Worm (Caenorhabditis elegans) whole organism, young adult: ENCODE data around the gene Y58A7A.5.
"Not testable (repeated sequence)": the region's sequence is repeated elsewhere in the genome, so short reads cannot be mapped to it uniquely, and the experiment has no call there.

Experiments
- C06A6.2 ChIP-seq: fragments of 200-800 bp; sonication (Bioruptor generic); conservative IDR thresholded peaks from 2 replicates; pipeline ENCODE4 v1.3.6; 2022; ENCODE audit warnings: missing genetic modification characterization, missing compliant biosample characterization
- C17E4.6 ChIP-seq: fragments of 200-800 bp; sonication (Bioruptor generic); IDR thresholded peaks from 2 replicates; pipeline ENCODE4 v1.3.6; 2022; ENCODE audit warnings: missing genetic modification reagents, missing genetic modification characterization, missing compliant biosample characterization
- D2030.7 ChIP-seq: fragments of 200-800 bp; sonication (Bioruptor generic); IDR thresholded peaks from 2 replicates; pipeline ENCODE4 v1.3.6; 2022; ENCODE audit warnings: missing genetic modification reagents, missing genetic modification characterization, missing compliant biosample characterization
- F22D6.2 ChIP-seq: sonication (generic microtip); optimal IDR thresholded peaks from 2 replicates; lab custom pipeline; 2016; ENCODE audit warnings: mild to moderate bottlenecking, missing genetic modification characterization, missing compliant biosample characterization
- F33H1.4 ChIP-seq: fragments of 200-800 bp; sonication (Bioruptor generic); IDR thresholded peaks from 2 replicates; pipeline ENCODE4 v1.3.6; 2022; ENCODE audit warnings: missing genetic modification reagents, missing genetic modification characterization, missing compliant biosample characterization
- K11D2.4 ChIP-seq: fragments of 200-800 bp; sonication (Bioruptor generic); IDR thresholded peaks from 2 replicates; pipeline ENCODE4 v1.3.6; 2022; ENCODE audit warnings: missing genetic modification reagents, missing genetic modification characterization, missing compliant biosample characterization
- Y53F4B.3 ChIP-seq: fragments of 200-800 bp; sonication (Bioruptor generic); IDR thresholded peaks from 2 replicates; pipeline ENCODE4 v1.3.6; 2022; ENCODE audit warnings: missing genetic modification reagents, missing genetic modification characterization, missing compliant biosample characterization
- Y53G8AR.9 ChIP-seq: fragments of 200-800 bp; sonication (Bioruptor generic); conservative IDR thresholded peaks from 2 replicates; pipeline ENCODE4 v1.3.6; 2022; ENCODE audit warnings: missing genetic modification reagents, missing genetic modification characterization, missing compliant biosample characterization
- Y67H2A.10 ChIP-seq: fragments of 200-800 bp; sonication (Bioruptor generic); conservative IDR thresholded peaks from 2 replicates; pipeline ENCODE4 v1.3.6; 2022; ENCODE audit warnings: missing genetic modification reagents, missing genetic modification characterization, missing compliant biosample characterization
- aptf-2 ChIP-seq: fragments of 200-800 bp; sonication (Bioruptor generic); conservative IDR thresholded peaks from 2 replicates; pipeline ENCODE4 v1.3.6; 2022; ENCODE audit warnings: missing genetic modification reagents, missing genetic modification characterization, missing compliant biosample characterization
- attf-3 ChIP-seq: fragments of 200-800 bp; sonication (Bioruptor generic); conservative IDR thresholded peaks from 2 replicates; pipeline ENCODE4 v1.3.6; 2022; ENCODE audit warnings: missing genetic modification reagents, missing genetic modification characterization, missing compliant biosample characterization
- attf-6 ChIP-seq: fragments of 200-800 bp; sonication (Bioruptor generic); IDR thresholded peaks from 2 replicates; pipeline ENCODE4 v1.3.6; 2022; ENCODE audit warnings: missing genetic modification reagents, missing genetic modification characterization, missing compliant biosample characterization
- bed-2 ChIP-seq: fragments of 200-800 bp; sonication (Bioruptor generic); IDR thresholded peaks from 2 replicates; pipeline ENCODE4 v1.3.6; 2022; ENCODE audit warnings: missing genetic modification reagents, missing genetic modification characterization, missing compliant biosample characterization
- cebp-1 ChIP-seq, 2 experiments: fragments of 200-800 bp in 1 of 2; sonication (Bioruptor generic) in 1 of 2; sonication (generic microtip) in 1 of 2; IDR thresholded peaks in 1 of 2; optimal IDR thresholded peaks in 1 of 2; 2 replicates each; pipeline versions ENCODE4 v1.3.6 to Lab custom; 2017 to 2022; ENCODE audit warnings: missing compliant biosample characterization in 2 of 2, missing genetic modification characterization in 2 of 2, mild to moderate bottlenecking in 1 of 2, missing genetic modification reagents in 1 of 2, moderate library complexity in 1 of 2
- cebp-2 ChIP-seq: fragments of 200-800 bp; sonication (Bioruptor generic); IDR thresholded peaks from 2 replicates; pipeline ENCODE4 v1.3.6; 2022; ENCODE audit warnings: missing genetic modification characterization, missing compliant biosample characterization
- ceh-100 ChIP-seq: fragments of 200-800 bp; sonication (Bioruptor generic); IDR thresholded peaks from 2 replicates; pipeline ENCODE4 v1.3.6; 2022; ENCODE audit warnings: missing genetic modification reagents, missing genetic modification characterization, missing compliant biosample characterization
- ceh-58 ChIP-seq: fragments of 200-800 bp; sonication (Bioruptor generic); IDR thresholded peaks from 2 replicates; pipeline ENCODE4 v1.3.6; 2022; ENCODE audit warnings: missing genetic modification characterization, missing compliant biosample characterization
- ceh-91 ChIP-seq: fragments of 200-800 bp; sonication (Bioruptor generic); IDR thresholded peaks from 2 replicates; pipeline ENCODE4 v1.3.6; 2022; ENCODE audit warnings: missing genetic modification reagents, missing genetic modification characterization, missing compliant biosample characterization
- dox-1 ChIP-seq: fragments of 200-800 bp; sonication (Bioruptor generic); IDR thresholded peaks from 2 replicates; pipeline ENCODE4 v1.3.6; 2022; ENCODE audit warnings: missing genetic modification reagents, missing genetic modification characterization, missing compliant biosample characterization
- egl-18 ChIP-seq: fragments of 200-800 bp; sonication (Bioruptor generic); IDR thresholded peaks from 2 replicates; pipeline ENCODE4 v1.3.6; 2022; ENCODE audit warnings: missing genetic modification reagents, missing genetic modification characterization, missing compliant biosample characterization
- egl-44 ChIP-seq: fragments of 200-800 bp; sonication (Bioruptor generic); IDR thresholded peaks from 2 replicates; pipeline ENCODE4 v1.3.6; 2022; ENCODE audit warnings: missing genetic modification reagents, missing genetic modification characterization, missing compliant biosample characterization
- egrh-3 ChIP-seq: fragments of 200-800 bp; sonication (Bioruptor generic); IDR thresholded peaks from 2 replicates; pipeline ENCODE4 v1.3.6; 2022; ENCODE audit warnings: missing genetic modification reagents, missing genetic modification characterization, missing compliant biosample characterization
- ekl-4 ChIP-seq: fragments of 200-800 bp; sonication (Bioruptor generic); IDR thresholded peaks from 2 replicates; pipeline ENCODE4 v1.3.6; 2022; ENCODE audit warnings: missing genetic modification reagents, missing genetic modification characterization, missing compliant biosample characterization
- hlh-26 ChIP-seq: fragments of 200-800 bp; sonication (Bioruptor generic); conservative IDR thresholded peaks from 2 replicates; pipeline ENCODE4 v1.3.6; 2022; ENCODE audit warnings: missing genetic modification reagents, missing genetic modification characterization, missing compliant biosample characterization
- hmg-1.2 ChIP-seq: fragments of 200-800 bp; sonication (Bioruptor generic); IDR thresholded peaks from 2 replicates; pipeline ENCODE4 v1.3.6; 2022; ENCODE audit warnings: missing genetic modification reagents, missing genetic modification characterization, missing compliant biosample characterization
- hmg-20 ChIP-seq: fragments of 200-800 bp; sonication (Bioruptor generic); IDR thresholded peaks from 2 replicates; pipeline ENCODE4 v1.3.6; 2022; ENCODE audit warnings: missing genetic modification reagents, missing genetic modification characterization, missing compliant biosample characterization
- hsf-1 ChIP-seq: fragments of 200-800 bp; sonication (Bioruptor generic); IDR thresholded peaks from 2 replicates; pipeline ENCODE4 v1.3.6; 2022; ENCODE audit warnings: missing genetic modification reagents, missing genetic modification characterization, missing compliant biosample characterization
- let-526 ChIP-seq: fragments of 200-800 bp; sonication (Bioruptor generic); IDR thresholded peaks from 2 replicates; pipeline ENCODE4 v1.3.6; 2022; ENCODE audit warnings: missing genetic modification reagents, missing genetic modification characterization, missing compliant biosample characterization
- lin-26 ChIP-seq: fragments of 200-800 bp; sonication (Bioruptor generic); IDR thresholded peaks from 2 replicates; pipeline ENCODE4 v1.3.6; 2022; ENCODE audit warnings: missing genetic modification reagents, missing genetic modification characterization, missing compliant biosample characterization
- lir-1 ChIP-seq: fragments of 200-800 bp; sonication (Bioruptor generic); conservative IDR thresholded peaks from 2 replicates; pipeline ENCODE4 v1.3.6; 2022; ENCODE audit warnings: missing genetic modification reagents, missing genetic modification characterization, missing compliant biosample characterization
- lsl-1 ChIP-seq: fragments of 200-800 bp; sonication (Bioruptor generic); optimal IDR thresholded peaks from 2 replicates; lab custom pipeline; 2018; ENCODE audit warnings: mild to moderate bottlenecking, missing genetic modification characterization, moderate library complexity, missing compliant biosample characterization
- madf-6 ChIP-seq: fragments of 200-800 bp; sonication (Bioruptor generic); IDR thresholded peaks from 2 replicates; pipeline ENCODE4 v1.3.6; 2022; ENCODE audit warnings: missing genetic modification reagents, missing genetic modification characterization, missing compliant biosample characterization
- madf-8 ChIP-seq: fragments of 200-800 bp; sonication (Bioruptor generic); conservative IDR thresholded peaks from 2 replicates; pipeline ENCODE4 v1.3.6; 2022; ENCODE audit warnings: missing genetic modification reagents, missing genetic modification characterization, missing compliant biosample characterization
- mcd-1 ChIP-seq: fragments of 200-800 bp; sonication (Bioruptor generic); IDR thresholded peaks from 2 replicates; pipeline ENCODE4 v1.3.6; 2022; ENCODE audit warnings: missing genetic modification reagents, missing genetic modification characterization, missing compliant biosample characterization
- mxl-1 ChIP-seq: sonication (generic microtip); optimal IDR thresholded peaks from 2 replicates; lab custom pipeline; 2016; ENCODE audit warnings: missing genetic modification characterization, missing compliant biosample characterization
- nfyb-1 ChIP-seq: fragments of 200-800 bp; sonication (Bioruptor generic); IDR thresholded peaks from 2 replicates; pipeline ENCODE4 v1.3.6; 2022; ENCODE audit warnings: missing genetic modification reagents, missing genetic modification characterization, missing compliant biosample characterization
- pbrm-1 ChIP-seq: fragments of 200-800 bp; sonication (Bioruptor generic); IDR thresholded peaks from 2 replicates; pipeline ENCODE4 v1.3.6; 2022; ENCODE audit warnings: missing genetic modification reagents, missing genetic modification characterization, missing compliant biosample characterization
- pha-4 ChIP-seq: fragments of 150-350 bp; sonication (generic microtip); optimal IDR thresholded peaks from 2 replicates; lab custom pipeline; 2014; ENCODE audit warnings: missing biosample characterization, missing genetic modification reagents, missing genetic modification characterization
- rcor-1 ChIP-seq: fragments of 200-800 bp; sonication (Bioruptor generic); IDR thresholded peaks from 2 replicates; pipeline ENCODE4 v1.3.6; 2022; ENCODE audit warnings: missing genetic modification reagents, missing genetic modification characterization, missing compliant biosample characterization
- sea-2 ChIP-seq: fragments of 200-800 bp; sonication (Bioruptor generic); IDR thresholded peaks from 2 replicates; pipeline ENCODE4 v1.3.6; 2022; ENCODE audit warnings: missing genetic modification characterization, missing compliant biosample characterization
- snpc-3.4 ChIP-seq: sonication (generic microtip); optimal IDR thresholded peaks from 2 replicates; lab custom pipeline; 2017; ENCODE audit warnings: missing genetic modification characterization, mild to moderate bottlenecking, missing compliant biosample characterization, antibody characterized with exemption, moderate library complexity, missing genotype, missing genetic modification reagents
- xnd-1 ChIP-seq: sonication (generic microtip); optimal IDR thresholded peaks from 2 replicates; lab custom pipeline; 2016; ENCODE audit warnings: missing genotype, missing genetic modification reagents, missing genetic modification characterization, missing compliant biosample characterization
- zfh-2 ChIP-seq: fragments of 200-800 bp; sonication (Bioruptor generic); conservative IDR thresholded peaks from 2 replicates; pipeline ENCODE4 v1.3.6; 2022; ENCODE audit warnings: missing genetic modification reagents, missing genetic modification characterization, missing compliant biosample characterization
- ztf-18 ChIP-seq: sonication (generic microtip); optimal IDR thresholded peaks from 2 replicates; lab custom pipeline; 2016; ENCODE audit warnings: missing genotype, mild to moderate bottlenecking, missing genetic modification characterization, missing compliant biosample characterization
- ztf-25 ChIP-seq: fragments of 200-800 bp; sonication (Bioruptor generic); IDR thresholded peaks from 2 replicates; pipeline ENCODE4 v1.3.6; 2022; ENCODE audit warnings: missing genetic modification reagents, missing genetic modification characterization, missing compliant biosample characterization
- ztf-28 ChIP-seq: fragments of 200-800 bp; sonication (Bioruptor generic); IDR thresholded peaks from 2 replicates; pipeline ENCODE4 v1.3.6; 2022; ENCODE audit warnings: missing genetic modification reagents, missing genetic modification characterization, missing compliant biosample characterization

Y58A7A.5 gene

DNA sequence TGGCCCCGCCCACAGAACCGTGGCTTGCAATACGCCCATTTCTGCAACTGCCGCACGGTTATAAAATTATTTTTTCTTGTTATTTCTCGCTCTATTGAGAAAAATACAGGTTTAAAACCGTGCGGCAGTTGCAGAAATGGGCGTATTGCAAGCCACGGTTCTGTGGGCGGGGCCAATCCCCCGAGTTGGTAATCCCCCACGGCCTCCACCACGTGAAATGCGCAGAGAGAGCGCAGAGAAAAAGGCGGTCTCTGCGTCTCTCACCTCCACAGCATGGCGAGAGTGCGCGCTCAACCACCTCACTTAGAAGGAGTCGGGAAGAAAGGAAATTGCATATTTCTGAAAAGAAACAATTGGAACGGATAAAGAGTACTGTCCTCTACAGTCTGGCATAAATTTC is 39.5 kb downstream of the Y58A7A.5 start:
- TF ChIP-seq ceh-58 (0 out of 2 replicates have a peak, but pooled peaks have one; percentile 27), let-526 (GFP tag; lab: Robert Waterston, UW) (peak; percentile 82), nfyb-1 (peak; percentile 93), ceh-91 (peak; percentile 79), K11D2.4 (GFP tag; lab: Robert Waterston, UW) (peak; percentile 92), mcd-1 (peak; percentile 95), attf-6 (GFP tag; lab: Robert Waterston, UW) (peak; percentile 15; the same call in 1 of the 2 replicates), hsf-1 (GFP tag; lab: Robert Waterston, UW) (peak; percentile 25; the same call in 1 of the 2 replicates), pbrm-1 (GFP tag; lab: Robert Waterston, UW) (peak; percentile 95), dox-1 (GFP tag; lab: Robert Waterston, UW) (peak; percentile 95), C17E4.6 (peak; percentile 64), ceh-100 (GFP tag; lab: Robert Waterston, UW) (peak; percentile 93), F33H1.4 (GFP tag; lab: Robert Waterston, UW) (peak; percentile 70), egl-44 (peak; percentile 51; the same call in 1 of the 2 replicates), C06A6.2 (GFP tag; lab: Robert Waterston, UW) (peak; percentile 91), ztf-18 (tag; lab: Kevin White, UChicago) (peak; percentile 78), cebp-1 (GFP tag; IDR thresholded peaks at IDR 0.05; lab: Robert Waterston, UW) (peak; percentile 66; the same call in 1 of the 2 replicates), bed-2 (GFP tag; lab: Robert Waterston, UW) (peak; percentile 71; the same call in 1 of the 2 replicates), D2030.7 (GFP tag; lab: Robert Waterston, UW) (peak; percentile 78), rcor-1 (GFP tag; lab: Robert Waterston, UW) (peak; percentile 86), Y53G8AR.9 (GFP tag; lab: Robert Waterston, UW) (peak; percentile 77), madf-8 (GFP tag; lab: Robert Waterston, UW) (peak; percentile 60), ztf-28 (GFP tag; lab: Robert Waterston, UW) (peak; percentile 83), egl-18 (GFP tag; lab: Robert Waterston, UW) (peak; percentile 83), hmg-20 (GFP tag; lab: Robert Waterston, UW) (peak; percentile 81; the same call in 1 of the 2 replicates), ekl-4 (GFP tag; lab: Robert Waterston, UW) (peak; percentile 86), madf-6 (GFP tag; lab: Robert Waterston, UW) (peak; percentile 75), Y67H2A.10 (GFP tag; lab: Robert Waterston, UW) (0 out of 2 replicates have a peak, but pooled peaks have one; percentile 38), hmg-1.2 (peak; percentile 96), lin-26 (GFP tag; lab: Robert Waterston, UW) (peak; percentile 66; the same call in 1 of the 2 replicates), cebp-2 (0 out of 2 replicates have a peak, but pooled peaks have one; percentile 66), egrh-3 (peak; percentile 87), lir-1 (peak; percentile 41; the same call in 1 of the 2 replicates), sea-2 (peak; percentile 82; the same call in 1 of the 2 replicates), attf-3 (peak; percentile 68), ztf-25 (GFP tag; lab: Robert Waterston, UW) (0 out of 2 replicates have a peak, but pooled peaks have one; percentile 51), aptf-2 (GFP tag; lab: Robert Waterston, UW) (peak; percentile 76)
- not testable (repeated sequence) for TF ChIP-seq cebp-1 (tag; optimal IDR thresholded peaks at IDR 0.05; lab: Kevin White, UChicago)

DNA sequence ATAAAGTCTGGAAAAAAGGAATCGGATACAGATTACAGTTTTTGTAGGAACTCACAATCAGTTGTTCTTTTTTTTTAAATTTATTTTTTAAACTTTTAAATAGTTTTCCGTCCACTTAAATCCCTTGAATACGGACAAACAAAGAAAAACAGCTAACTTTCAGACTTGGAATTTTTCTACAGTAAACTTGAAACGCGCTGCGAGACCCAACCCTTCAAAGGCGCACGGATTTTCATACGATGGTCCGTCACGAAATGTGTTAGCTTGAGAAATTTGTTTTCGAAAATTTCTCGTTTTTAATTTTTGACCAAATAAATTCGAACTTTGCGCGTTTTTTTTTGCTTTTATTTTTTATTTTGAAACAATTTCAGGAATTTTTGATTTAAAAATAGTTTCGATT is 40.2 kb downstream of the Y58A7A.5 start:
- TF ChIP-seq egl-18 (GFP tag; lab: Robert Waterston, UW) (no peak), pbrm-1 (GFP tag; lab: Robert Waterston, UW) (no peak), zfh-2 (no peak), snpc-3.4 (tag; lab: Kevin White, UChicago) (no peak), madf-8 (GFP tag; lab: Robert Waterston, UW) (peak; percentile 68), pha-4 (tag; lab: Kevin White, UChicago) (no peak), F22D6.2 (tag; lab: Kevin White, UChicago) (no peak), Y53F4B.3 (GFP tag; lab: Robert Waterston, UW) (no peak), F33H1.4 (GFP tag; lab: Robert Waterston, UW) (peak; percentile 60), hlh-26 (no peak), lsl-1 (GFP tag; lab: Kevin White, UChicago) (peak; percentile 42), xnd-1 (tag; lab: Kevin White, UChicago) (peak; percentile 58), mxl-1 (tag; lab: Kevin White, UChicago) (no peak)
